Fruit fly (Drosophila melanogaster) whole organism, embryonic: ENCODE data around the gene nmo.

Source experiments
- Aef1 ChIP-seq: fragments of 200-800 bp; sonication (Bioruptor generic); IDR thresholded peaks from 3 replicates; pipeline ENCODE4 v1.3.6; 2022; ENCODE audit warnings: missing biosample characterization, missing genetic modification characterization
- Blimp-1 ChIP-seq: fragments of 200-800 bp; sonication (Bioruptor generic); optimal IDR thresholded peaks from 3 replicates; lab custom pipeline; 2018; ENCODE audit warnings: missing biosample characterization, missing genetic modification characterization, mild to moderate bottlenecking, moderate library complexity, missing genetic modification reagents
- CG10462 ChIP-seq: fragments of 200-800 bp; sonication (Bioruptor generic); optimal IDR thresholded peaks from 2 replicates; lab custom pipeline; 2016; ENCODE audit warnings: missing biosample characterization, missing genetic modification characterization
- CG11247 ChIP-seq: fragments of 200-800 bp; sonication (Bioruptor generic); IDR thresholded peaks from 2 replicates; pipeline ENCODE4 v1.3.6; 2022; ENCODE audit warnings: missing biosample characterization, missing genetic modification characterization
- CG11560 ChIP-seq: fragments of 200-800 bp; sonication (Bioruptor generic); IDR thresholded peaks from 3 replicates; pipeline ENCODE4 v1.3.6; 2022; ENCODE audit warnings: missing biosample characterization, missing genetic modification characterization
- CG12769 ChIP-seq: fragments of 200-800 bp; sonication (Bioruptor generic); optimal IDR thresholded peaks from 2 replicates; lab custom pipeline; 2019; ENCODE audit warnings: missing biosample characterization, mild to moderate bottlenecking, missing genetic modification characterization, moderate library complexity
- CG14014 ChIP-seq: fragments of 200-800 bp; sonication (Bioruptor generic); IDR thresholded peaks from 2 replicates; pipeline ENCODE4 v1.3.6; 2022; ENCODE audit warnings: missing biosample characterization, missing genetic modification characterization
- CG16815 ChIP-seq: fragments of 200-800 bp; sonication (Bioruptor generic); optimal IDR thresholded peaks from 3 replicates; lab custom pipeline; 2017; ENCODE audit warnings: missing biosample characterization, mild to moderate bottlenecking, missing genetic modification characterization
- CG2120 ChIP-seq: fragments of 200-800 bp; sonication (Bioruptor generic); optimal IDR thresholded peaks from 3 replicates; lab custom pipeline; 2016; ENCODE audit warnings: missing biosample characterization, missing genetic modification characterization
- CG3065 ChIP-seq: fragments of 200-800 bp; sonication (Bioruptor generic); optimal IDR thresholded peaks from 2 replicates; lab custom pipeline; 2016; ENCODE audit warnings: missing biosample characterization, missing genetic modification characterization
- CG3163 ChIP-seq: fragments of 200-800 bp; sonication (Bioruptor generic); optimal IDR thresholded peaks from 3 replicates; lab custom pipeline; 2016; ENCODE audit warnings: missing biosample characterization, missing genetic modification characterization
- CG32532 ChIP-seq: fragments of 200-800 bp; sonication (Bioruptor generic); IDR thresholded peaks from 2 replicates; pipeline ENCODE4 v1.3.6; 2022; ENCODE audit warnings: missing biosample characterization, missing genetic modification characterization
- CG3281 ChIP-seq: fragments of 200-800 bp; sonication (Bioruptor generic); optimal IDR thresholded peaks from 3 replicates; lab custom pipeline; 2017; ENCODE audit warnings: missing biosample characterization, mild to moderate bottlenecking, missing genetic modification characterization
- CG34224 ChIP-seq: fragments of 200-800 bp; sonication (Bioruptor generic); IDR thresholded peaks from 3 replicates; pipeline ENCODE4 v1.3.6; 2022; ENCODE audit warnings: missing biosample characterization, missing genetic modification characterization; ENCODE audit not compliant: partially characterized antibody
- CG6683 ChIP-seq: fragments of 200-800 bp; sonication (Bioruptor generic); optimal IDR thresholded peaks from 2 replicates; lab custom pipeline; 2017; ENCODE audit warnings: missing biosample characterization, mild to moderate bottlenecking, missing genetic modification characterization, missing genetic modification reagents
- CG6689 ChIP-seq: fragments of 200-800 bp; sonication (Bioruptor generic); IDR thresholded peaks from 2 replicates; pipeline ENCODE4 v1.3.6; 2022; ENCODE audit warnings: missing biosample characterization, missing genetic modification characterization
- CG7745 ChIP-seq: fragments of 200-800 bp; sonication (Bioruptor generic); optimal IDR thresholded peaks from 2 replicates; lab custom pipeline; 2018; ENCODE audit warnings: missing biosample characterization, mild to moderate bottlenecking, missing genetic modification characterization, moderate library complexity
- CG8290 ChIP-seq, 3 experiments: fragments of 200-800 bp; sonication (Bioruptor generic); optimal IDR thresholded peaks; 2 replicates each; lab custom pipeline; 2016 to 2019; ENCODE audit warnings: missing biosample characterization in 3 of 3, missing genetic modification characterization in 3 of 3, mild to moderate bottlenecking in 2 of 3, moderate library complexity in 1 of 3
- CG9817 ChIP-seq: fragments of 200-800 bp; sonication (Bioruptor generic); optimal IDR thresholded peaks from 2 replicates; lab custom pipeline; 2018; ENCODE audit warnings: missing biosample characterization, mild to moderate bottlenecking, missing genetic modification characterization, moderate library complexity
- CkIIα-i1 ChIP-seq: fragments of 200-800 bp; sonication (Bioruptor generic); IDR thresholded peaks from 2 replicates; pipeline ENCODE4 v1.3.6; 2022; ENCODE audit warnings: missing biosample characterization, missing genetic modification characterization
- D19A ChIP-seq: fragments of 200-800 bp; optimal IDR thresholded peaks from 3 replicates; lab custom pipeline; 2019; ENCODE audit warnings: missing biosample characterization, mild to moderate bottlenecking, missing genetic modification characterization, moderate library complexity
- D19B ChIP-seq: fragments of 200-800 bp; sonication (Bioruptor generic); optimal IDR thresholded peaks from 2 replicates; lab custom pipeline; 2017; ENCODE audit warnings: missing biosample characterization, mild to moderate bottlenecking, missing genetic modification characterization
- HmgZ ChIP-seq: fragments of 200-800 bp; sonication (Bioruptor generic); optimal IDR thresholded peaks from 2 replicates; lab custom pipeline; 2018; ENCODE audit warnings: missing biosample characterization, mild to moderate bottlenecking, missing genetic modification characterization
- MTF-1 ChIP-seq: fragments of 200-800 bp; sonication (Bioruptor generic); optimal IDR thresholded peaks from 2 replicates; lab custom pipeline; 2018; ENCODE audit warnings: missing biosample characterization, mild to moderate bottlenecking, missing genetic modification characterization, borderline replicate concordance
- Med ChIP-seq: fragments of 200-800 bp; sonication (Bioruptor generic); peaks from one replicate; lab custom pipeline; 2016; ENCODE audit warnings: missing biosample characterization, missing genetic modification characterization, mild to moderate bottlenecking, inconsistent platforms, moderate library complexity
- Meics ChIP-seq: fragments of 200-800 bp; sonication (Bioruptor generic); optimal IDR thresholded peaks from 2 replicates; lab custom pipeline; 2017; ENCODE audit warnings: missing biosample characterization, mild to moderate bottlenecking, missing genetic modification characterization
- Xrp1 ChIP-seq: fragments of 200-800 bp; sonication (Bioruptor generic); IDR thresholded peaks from 2 replicates; pipeline ENCODE4 v1.3.6; 2022; ENCODE audit warnings: missing biosample characterization, missing genetic modification characterization
- al ChIP-seq: fragments of 200-800 bp; sonication (Bioruptor generic); IDR thresholded peaks from 2 replicates; pipeline ENCODE4 v1.3.6; 2022; ENCODE audit warnings: missing biosample characterization, missing genetic modification characterization
- ase ChIP-seq: fragments of 200-800 bp; sonication (Bioruptor generic); IDR thresholded peaks from 3 replicates; pipeline ENCODE4 v1.3.6; 2022; ENCODE audit warnings: missing biosample characterization, missing genetic modification characterization
- chinmo ChIP-seq: fragments of 200-800 bp; sonication (Bioruptor generic); IDR thresholded peaks from 4 replicates; pipeline ENCODE4 v1.3.6; 2022; ENCODE audit warnings: missing biosample characterization, missing genetic modification characterization; ENCODE audit not compliant: partially characterized antibody
- chm ChIP-seq: fragments of 200-800 bp; sonication (Bioruptor generic); IDR thresholded peaks from 2 replicates; pipeline ENCODE4 v1.3.6; 2022; ENCODE audit warnings: missing biosample characterization, missing genetic modification characterization
- crol ChIP-seq: fragments of 200-800 bp; sonication (Bioruptor generic); IDR thresholded peaks from 2 replicates; pipeline ENCODE4 v1.3.6; 2022; ENCODE audit warnings: missing biosample characterization, missing genetic modification characterization
- cwo ChIP-seq: fragments of 200-800 bp; sonication (Bioruptor generic); optimal IDR thresholded peaks from 3 replicates; lab custom pipeline; 2017; ENCODE audit warnings: missing biosample characterization, missing genetic modification characterization, mild to moderate bottlenecking, moderate library complexity, missing genetic modification reagents
- exex ChIP-seq: fragments of 200-800 bp; sonication (Bioruptor generic); optimal IDR thresholded peaks from 4 replicates; lab custom pipeline; 2018; ENCODE audit warnings: missing biosample characterization, mild to moderate bottlenecking, missing genetic modification characterization, moderate library complexity
- grn ChIP-seq: fragments of 200-800 bp; sonication (Bioruptor generic); optimal IDR thresholded peaks from 3 replicates; lab custom pipeline; 2017; ENCODE audit warnings: missing biosample characterization, missing genetic modification characterization
- kni ChIP-seq: fragments of 200-800 bp; sonication (Bioruptor generic); optimal IDR thresholded peaks from 3 replicates; lab custom pipeline; 2017; ENCODE audit warnings: mild to moderate bottlenecking, missing biosample characterization, missing genetic modification reagents, missing genetic modification characterization
- maf-S ChIP-seq: fragments of 200-800 bp; sonication (Bioruptor generic); optimal IDR thresholded peaks from 2 replicates; lab custom pipeline; 2016; ENCODE audit warnings: missing biosample characterization, missing genetic modification characterization
- mam ChIP-seq: fragments of 200-800 bp; sonication (Bioruptor generic); optimal IDR thresholded peaks from 3 replicates; lab custom pipeline; 2016; ENCODE audit warnings: missing biosample characterization, missing genetic modification characterization
- mirr ChIP-seq: fragments of 200-800 bp; sonication (Bioruptor generic); optimal IDR thresholded peaks from 3 replicates; lab custom pipeline; 2018; ENCODE audit warnings: missing biosample characterization, mild to moderate bottlenecking, missing genetic modification characterization
- nau ChIP-seq: fragments of 200-800 bp; sonication (Bioruptor generic); optimal IDR thresholded peaks from 3 replicates; lab custom pipeline; 2017; ENCODE audit warnings: missing biosample characterization, mild to moderate bottlenecking, missing genetic modification characterization, missing genetic modification reagents
- pan ChIP-seq, 4 experiments: fragments of >200 bp in 3 of 4; fragments of 200-800 bp in 1 of 4; sonication (Bioruptor generic) in 1 of 4; optimal IDR thresholded peaks in 3 of 4; IDR thresholded peaks in 1 of 4; 2 replicates each; pipeline versions ENCODE4 v1.3.6 to Lab custom; 2017 to 2022; ENCODE audit warnings: missing biosample characterization in 2 of 4, missing genetic modification characterization in 2 of 4, mixed read lengths in 1 of 4
- pho ChIP-seq: fragments of 200-800 bp; sonication (Bioruptor generic); optimal IDR thresholded peaks from 2 replicates; lab custom pipeline; 2016; ENCODE audit warnings: missing biosample characterization, missing genetic modification characterization
- row ChIP-seq: fragments of 200-800 bp; sonication (Bioruptor generic); IDR thresholded peaks from 3 replicates; pipeline ENCODE4 v1.3.6; 2022; ENCODE audit warnings: missing biosample characterization, missing genetic modification characterization
- schlank ChIP-seq: fragments of 200-800 bp; sonication (Bioruptor generic); optimal IDR thresholded peaks from 2 replicates; lab custom pipeline; 2018; ENCODE audit warnings: missing biosample characterization, mild to moderate bottlenecking, missing genetic modification characterization
- sim ChIP-seq: fragments of 200-800 bp; sonication (Bioruptor generic); IDR thresholded peaks from 2 replicates; pipeline ENCODE4 v1.3.6; 2022; ENCODE audit warnings: missing biosample characterization, missing genetic modification characterization
- slou ChIP-seq: fragments of 200-800 bp; sonication (Bioruptor generic); optimal IDR thresholded peaks from 3 replicates; lab custom pipeline; 2016; ENCODE audit warnings: missing biosample characterization, missing genetic modification characterization
- tio ChIP-seq: fragments of 200-800 bp; sonication (Bioruptor generic); optimal IDR thresholded peaks from 2 replicates; lab custom pipeline; 2017; ENCODE audit warnings: missing biosample characterization, missing genetic modification characterization, inconsistent platforms
- vnd ChIP-seq: fragments of 200-800 bp; sonication (Bioruptor generic); IDR thresholded peaks from 3 replicates; pipeline ENCODE4 v1.3.6; 2022; ENCODE audit warnings: missing biosample characterization, missing genetic modification characterization; ENCODE audit not compliant: partially characterized antibody

Gene nmo

dm6 chr3L:8073370-8073769, 94.5 kb downstream of the nmo start (continued):
- TF ChIP-seq CG9817 (tag; lab: Kevin White, UChicago) (peak; percentile 2), CG14014 (peak; percentile 27; the same call in 1 of the 2 replicates), CG11247 (GFP tag; lab: Robert Waterston, UW) (no peak), grn (GFP tag; lab: Kevin White, UChicago) (peak; percentile 97), al (GFP tag; lab: Robert Waterston, UW) (peak; percentile 26; the same call in 1 of the 2 replicates), Meics (GFP tag; lab: Kevin White, UChicago) (peak; percentile 24), pan (optimal IDR thresholded peaks at IDR 0.05; lab: Kevin White, UChicago) (no peak), pan (GFP tag; optimal IDR thresholded peaks at IDR 0.05 in 1 of 2, IDR thresholded peaks at IDR 0.05 in 1 of 2) (peak in 1 of 2 experiments; percentile 16), mam (GFP tag; lab: Kevin White, UChicago) (peak; percentile 12), vnd (no peak), CG3065 (GFP tag; lab: Kevin White, UChicago) (no peak), CG8290 (GFP tag; optimal IDR thresholded peaks at IDR 0.05; lab: Kevin White, UChicago) (no peak), CG8290 (tag; optimal IDR thresholded peaks at IDR 0.05; lab: Kevin White, UChicago) (peak in 1 of 2 experiments; percentile 42), CG32532 (GFP tag; lab: Robert Waterston, UW) (peak; percentile 35; the same call in 1 of the 2 replicates), CG3281 (GFP tag; lab: Kevin White, UChicago) (peak; percentile 26), mirr (GFP tag; lab: Kevin White, UChicago) (peak; percentile 9), CG7745 (tag; lab: Kevin White, UChicago) (peak; percentile 97), CG10462 (no peak), exex (tag; lab: Kevin White, UChicago) (peak; percentile 77), Blimp-1 (GFP tag; lab: Kevin White, UChicago) (no peak), CG16815 (GFP tag; lab: Kevin White, UChicago) (no peak), CG2120 (peak; percentile 15), CG6683 (GFP tag; lab: Kevin White, UChicago) (no peak), CG34224 (GFP tag; lab: Robert Waterston, UW) (no peak), Med (GFP tag; lab: Kevin White, UChicago) (peak; percentile 31), tio (peak; percentile 1), D19A (tag; lab: Kevin White, UChicago) (peak; percentile 78), CG12769 (peak; percentile 40)

- TF ChIP-seq sim (GFP tag; lab: Robert Waterston, UW) (no peak), chinmo (GFP tag; lab: Robert Waterston, UW) (0 out of 4 replicates have a peak, but pooled peaks have one; percentile 26), pho (GFP tag; lab: Kevin White, UChicago) (no peak), CG32532 (GFP tag; lab: Robert Waterston, UW) (peak; percentile 44), crol (GFP tag; lab: Robert Waterston, UW) (peak; percentile 70), CG6689 (0 out of 2 replicates have a peak, but pooled peaks have one; percentile 15), kni (peak; percentile 67), schlank (tag; lab: Kevin White, UChicago) (peak; percentile 6), maf-S (GFP tag; lab: Kevin White, UChicago) (no peak), CkIIα-i1 (GFP tag; lab: Robert Waterston, UW) (no peak), CG11560 (tag; lab: Robert Waterston, UW) (no peak), CG11247 (GFP tag; lab: Robert Waterston, UW) (peak; percentile 38; the same call in 1 of the 2 replicates), nau (GFP tag; lab: Kevin White, UChicago) (no peak), MTF-1 (GFP tag; lab: Kevin White, UChicago) (no peak), row (GFP tag; lab: Robert Waterston, UW) (peak; percentile 51; the same call in 2 of the 3 replicates), HmgZ (tag; lab: Kevin White, UChicago) (peak; percentile 5), CG3163 (GFP tag; lab: Kevin White, UChicago) (peak; percentile 50), Xrp1 (GFP tag; lab: Robert Waterston, UW) (0 out of 2 replicates have a peak, but pooled peaks have one; percentile 12), chm (GFP tag; lab: Robert Waterston, UW) (0 out of 2 replicates have a peak, but pooled peaks have one; percentile 23), cwo (GFP tag; lab: Kevin White, UChicago) (peak; percentile 3), Aef1 (no peak), D19B (peak; percentile 41), al (GFP tag; lab: Robert Waterston, UW) (no peak), ase (GFP tag; lab: Robert Waterston, UW) (no peak), slou (GFP tag; lab: Kevin White, UChicago) (no peak)
Measured at dm6 chr3L:8073872-8074271, 95.0 kb downstream of the nmo start.
